Fruit fly (Drosophila melanogaster) whole organism, wandering third instar larva: ENCODE data around the gene grsm.

Source experiments
- CrebA ChIP-seq: fragments of 200-800 bp; sonication (Bioruptor generic); optimal IDR thresholded peaks from 2 replicates; lab custom pipeline; 2016; ENCODE audit warnings: missing biosample characterization, mild to moderate bottlenecking, missing genetic modification characterization, borderline replicate concordance
- Dfd ChIP-seq: fragments of >200 bp; optimal IDR thresholded peaks from 2 replicates; lab custom pipeline; 2017; ENCODE audit warnings: missing biosample characterization, missing genetic modification characterization
- Hr78 ChIP-seq: fragments of >200 bp; optimal IDR thresholded peaks from 2 replicates; lab custom pipeline; 2017; ENCODE audit warnings: missing biosample characterization, missing genetic modification characterization
- Hr83 ChIP-seq: fragments of 200-300 bp; sonication (Bioruptor generic); optimal IDR thresholded peaks from 2 replicates; lab custom pipeline; 2016; ENCODE audit warnings: missing biosample characterization, mild to moderate bottlenecking, missing genetic modification characterization, moderate library complexity; ENCODE audit not compliant: poor library complexity, severe bottlenecking
- Jra ChIP-seq: sonication (Bioruptor generic); optimal IDR thresholded peaks from 2 replicates; lab custom pipeline; 2016; ENCODE audit warnings: missing biosample characterization, missing genetic modification characterization
- Myc ChIP-seq: fragments of >200 bp; optimal IDR thresholded peaks from 2 replicates; lab custom pipeline; 2017
- OdsH ChIP-seq: fragments of 200-800 bp; sonication (Bioruptor generic); optimal IDR thresholded peaks from 2 replicates; lab custom pipeline; 2016; ENCODE audit warnings: missing biosample characterization, mild to moderate bottlenecking, missing genetic modification characterization
- dl ChIP-seq, 2 experiments: fragments of 175-275, 200-275 bp in 1 of 2; fragments of 200-275 bp in 1 of 2; sonication (Bioruptor generic); optimal IDR thresholded peaks; lab custom pipeline; 2018; ENCODE audit warnings: mild to moderate bottlenecking in 2 of 2, missing biosample characterization in 2 of 2, missing genetic modification characterization in 2 of 2, moderate library complexity in 2 of 2; ENCODE audit not compliant: partially characterized antibody in 2 of 2, insufficient read depth in 1 of 2
- ey ChIP-seq: fragments of 200-800 bp; sonication (Bioruptor generic); optimal IDR thresholded peaks from 2 replicates; lab custom pipeline; 2016; ENCODE audit warnings: missing biosample characterization, missing genetic modification characterization
- fru ChIP-seq: fragments of 200-800 bp; sonication (Bioruptor generic); optimal IDR thresholded peaks from 3 replicates; lab custom pipeline; 2016; ENCODE audit warnings: missing biosample characterization, mild to moderate bottlenecking, missing genetic modification characterization
- pan ChIP-seq: fragments of >200 bp; optimal IDR thresholded peaks from 2 replicates; lab custom pipeline; 2017

- TF ChIP-seq ey (no peak), Myc (no peak), Jra (GFP tag; lab: Kevin White, UChicago) (no peak), Dfd (GFP tag; lab: Kevin White, UChicago) (no peak), pan (lab: Kevin White, UChicago) (no peak), OdsH (GFP tag; lab: Kevin White, UChicago) (no peak), fru (no peak), Hr78 (GFP tag; lab: Kevin White, UChicago) (no peak), Hr83 (GFP tag; lab: Kevin White, UChicago) (no peak), dl (GFP tag; optimal IDR thresholded peaks at IDR 0.05; lab: Kevin White, UChicago; ENCODE audit: insufficient read depth in 1 of 2, partially characterized antibody in 2 of 2) (no peak), CrebA (no peak)
Measured at dm6 chr3R:13014168-13014881, 46.8 kb upstream of the grsm start.
